Worm (Caenorhabditis elegans): ENCODE results near the gene Y116A8B.1.

ce11 chrIV:17259310-17259709 lies 43.2 kb downstream of the Y116A8B.1 start, which contains the start of gene phyh-1:
- TF ChIP-seq snpc-4 (tag; optimal IDR thresholded peaks at IDR 0.05) (no peak), unc-62 (GFP tag; optimal IDR thresholded peaks at IDR 0.05) (no peak), mep-1 (tag; optimal IDR thresholded peaks at IDR 0.05) (no peak), lsy-2 (tag; optimal IDR thresholded peaks at IDR 0.05) (no peak), ceh-83 (GFP tag; optimal IDR thresholded peaks at IDR 0.05) (no peak), bed-3 (GFP tag; optimal IDR thresholded peaks at IDR 0.05) (no peak), unc-39 (tag; optimal IDR thresholded peaks at IDR 0.05) (no peak), lin-13 (tag; optimal IDR thresholded peaks at IDR 0.05) (no peak), mab-5 (tag; optimal IDR thresholded peaks at IDR 0.05) (no peak), sptf-1 (tag; optimal IDR thresholded peaks at IDR 0.05) (no peak), nhr-76 (tag; optimal IDR thresholded peaks at IDR 0.05) (no peak), ztf-11 (tag; optimal IDR thresholded peaks at IDR 0.05) (no peak), nhr-28 (tag; optimal IDR thresholded peaks at IDR 0.05) (no peak)
